Worm (Caenorhabditis elegans): ENCODE data around the gene Y50D4C.6.

ce11 chrV:911474-911873 lies 38.2 kb downstream of the Y50D4C.6 start, which contains the start of gene adh-5:
- no peak for TF ChIP-seq dpl-1 (GFP tag; optimal IDR thresholded peaks at IDR 0.05)
- TF ChIP-seq nhr-90 (tag; optimal IDR thresholded peaks at IDR 0.05; ENCODE audit: poor library complexity) = no peak
- TF ChIP-seq tbx-2 (tag; optimal IDR thresholded peaks at IDR 0.05) = no peak
- no peak for TF ChIP-seq lsy-2 (tag; optimal IDR thresholded peaks at IDR 0.05)
